Worm (Caenorhabditis elegans): ENCODE measurements around the gene C06E4.6.

- no peak for TF ChIP-seq ces-1 (GFP tag; optimal IDR thresholded peaks at IDR 0.05)
- no peak for TF ChIP-seq php-3 (GFP tag; IDR thresholded peaks at IDR 0.05)
- TF ChIP-seq arid-1 (GFP tag; conservative IDR thresholded peaks at IDR 0.05) = no peak
- TF ChIP-seq F49E8.2 (tag; optimal IDR thresholded peaks at IDR 0.05; ENCODE audit: borderline replicate concordance) = peak; percentile 15
- TF ChIP-seq zfp-3 (GFP tag; conservative IDR thresholded peaks at IDR 0.05) = no peak
Measured at ce11 chrIV:7253271-7253670, 4.8 kb downstream of the C06E4.6 start.

Measured in whole organism, L4 larva.